Worm (Caenorhabditis elegans) whole organism, L2 larva: ENCODE data around the gene F10C1.9.

Experiments used
- F13H6.1 ChIP-seq: sonication (generic microtip); optimal IDR thresholded peaks from 2 replicates; lab custom pipeline; 2016; ENCODE audit warnings: missing genetic modification characterization, missing compliant biosample characterization
- ceh-16 ChIP-seq: fragments of 150-350 bp; optimal IDR thresholded peaks from 2 replicates; lab custom pipeline; 2014; ENCODE audit warnings: missing biosample characterization, missing genetic modification characterization
- ceh-82 ChIP-seq: fragments of 150-350 bp; optimal IDR thresholded peaks from 2 replicates; lab custom pipeline; 2014; ENCODE audit warnings: missing biosample characterization, missing genetic modification characterization
- lin-39 ChIP-seq: fragments of 150-350 bp; optimal IDR thresholded peaks from 2 replicates; lab custom pipeline; 2014; ENCODE audit warnings: missing biosample characterization, missing genetic modification reagents, missing genetic modification characterization
- lsy-2 ChIP-seq, 2 experiments: fragments of 150-350 bp in 1 of 2; sonication (generic microtip) in 1 of 2; optimal IDR thresholded peaks; 2 replicates each; lab custom pipeline; 2014 to 2017; ENCODE audit warnings: missing biosample characterization in 2 of 2, missing genetic modification characterization in 2 of 2
- mdl-1 ChIP-seq, 2 experiments: fragments of 150-350 bp in 1 of 2; sonication (generic microtip) in 1 of 2; optimal IDR thresholded peaks; 2 replicates each; lab custom pipeline; 2017; ENCODE audit warnings: missing biosample characterization in 2 of 2, missing genetic modification characterization in 2 of 2
- nhr-11 ChIP-seq: fragments of 150-350 bp; optimal IDR thresholded peaks from 2 replicates; lab custom pipeline; 2014; ENCODE audit warnings: missing biosample characterization, missing genetic modification characterization
- snpc-4 ChIP-seq: fragments of 150-350 bp; optimal IDR thresholded peaks from 2 replicates; lab custom pipeline; 2014; ENCODE audit warnings: missing biosample characterization, missing genetic modification characterization
- zag-1 ChIP-seq: fragments of 150-350 bp; optimal IDR thresholded peaks from 2 replicates; lab custom pipeline; 2014; ENCODE audit warnings: missing biosample characterization, missing genetic modification characterization

DNA sequence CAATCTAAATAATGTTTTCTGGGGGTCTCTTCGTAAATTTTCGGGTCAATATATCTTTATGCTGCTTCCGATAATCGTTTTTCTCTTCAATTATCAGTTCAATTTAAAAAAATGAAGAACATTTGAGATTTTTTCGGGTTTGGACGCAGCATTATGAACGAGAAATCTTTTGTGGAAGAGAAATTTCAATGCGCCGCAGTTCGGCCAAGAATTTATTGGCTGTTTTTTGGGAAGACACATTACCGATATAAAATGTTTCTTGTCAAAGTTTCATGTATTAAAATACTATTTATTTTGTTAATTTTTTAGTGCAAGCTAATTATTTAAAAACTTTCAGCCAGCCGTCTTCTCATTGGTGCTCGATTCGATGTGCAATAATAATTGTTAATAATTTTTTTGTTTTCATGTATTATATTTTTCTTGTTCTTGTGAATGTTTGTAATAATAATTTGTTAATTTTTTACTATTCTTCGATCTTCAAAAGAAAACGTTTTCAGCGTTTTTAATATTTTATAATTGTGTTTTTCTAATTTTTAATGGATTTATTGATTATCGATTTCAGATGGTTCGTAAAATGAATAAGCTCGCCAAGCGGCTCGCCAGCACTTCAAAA, 29.2 kb downstream of the F10C1.9 start, which contains the start of the genes C18A3.10 and C18A3.3:
- TF ChIP-seq ceh-82 (tag; lab: Kevin White, UChicago) (no peak), lsy-2 (tag; optimal IDR thresholded peaks at IDR 0.05; lab: Kevin White, UChicago) (no peak), zag-1 (tag; lab: Kevin White, UChicago) (no peak), F13H6.1 (tag; lab: Kevin White, UChicago) (no peak), ceh-16 (no peak), nhr-11 (no peak), lin-39 (tag; lab: Kevin White, UChicago) (no peak), snpc-4 (tag; lab: Kevin White, UChicago) (no peak), mdl-1 (tag; optimal IDR thresholded peaks at IDR 0.05; lab: Kevin White, UChicago) (no peak)
